Worm (Caenorhabditis elegans): Measurements from ENCODE around the gene srj-50.

ce11 chrV:2883097-2883496 lies 50.3 kb downstream of the srj-50 start:
- TF ChIP-seq sma-9 (GFP tag; optimal IDR thresholded peaks at IDR 0.05) (no peak), sma-9 (tag; optimal IDR thresholded peaks at IDR 0.05) (no peak), dmd-4 (tag; optimal IDR thresholded peaks at IDR 0.05) (no peak), nhr-25 (tag; optimal IDR thresholded peaks at IDR 0.05) (no peak), lin-39 (tag; optimal IDR thresholded peaks at IDR 0.05) (no peak), unc-55 (GFP tag; optimal IDR thresholded peaks at IDR 0.05) (no peak), Y55F3AM.14 (GFP tag; optimal IDR thresholded peaks at IDR 0.05) (no peak), nhr-237 (tag; optimal IDR thresholded peaks at IDR 0.05) (no peak), zag-1 (tag; optimal IDR thresholded peaks at IDR 0.05) (no peak)

Measured in whole organism, L2 larva.